Fruit fly (Drosophila melanogaster): ENCODE data around the gene CG10098.

The CG10098 gene

DNA sequence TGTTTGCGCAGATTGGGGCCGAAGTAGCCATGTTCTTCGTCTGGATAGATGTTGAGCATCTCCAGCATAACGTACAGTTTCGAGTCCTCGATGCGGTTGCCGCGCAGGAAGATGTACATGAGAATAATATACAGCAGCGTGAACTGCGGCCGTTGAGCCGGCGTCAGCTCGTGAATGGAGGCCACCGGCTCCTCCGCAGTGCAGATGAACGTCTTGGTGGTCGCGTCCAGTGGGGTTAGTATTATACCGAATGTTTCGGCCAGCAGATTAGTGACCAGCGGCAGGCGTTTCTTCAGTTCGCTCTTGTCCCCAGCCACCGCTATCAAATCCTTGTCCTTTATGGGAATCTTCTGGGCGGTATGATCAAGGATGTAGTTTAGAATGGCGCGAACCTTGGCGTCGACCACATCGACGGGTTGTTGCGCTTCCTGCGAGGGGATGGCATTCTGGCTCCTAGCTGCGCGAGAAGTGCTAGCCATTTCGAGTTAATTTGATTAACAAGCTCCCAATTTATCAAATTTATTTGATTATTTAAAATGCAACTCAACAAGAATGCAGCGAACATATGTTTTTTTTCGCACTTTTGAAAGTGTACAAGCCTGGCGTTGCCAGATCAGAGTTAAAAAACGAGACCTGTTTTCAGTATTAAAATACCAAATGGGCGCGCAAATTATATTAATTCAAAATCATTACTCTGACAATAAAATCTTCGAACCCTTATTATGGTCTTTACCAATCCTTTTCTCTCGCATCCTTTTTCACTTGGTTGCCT lies 30.4 kb downstream of the CG10098 start, which contains the start of gene MAGE (continued):
- TF ChIP-seq CG3163 (GFP tag; optimal IDR thresholded peaks at IDR 0.05) (no peak), CG14965 (GFP tag; optimal IDR thresholded peaks at IDR 0.05; ENCODE audit: borderline replicate concordance) (no peak), CHES-1-like (GFP tag; optimal IDR thresholded peaks at IDR 0.05) (no peak), wor (GFP tag; IDR thresholded peaks at IDR 0.05) (no peak), Xrp1 (GFP tag; IDR thresholded peaks at IDR 0.05) (no peak), CG17361 (GFP tag; IDR thresholded peaks at IDR 0.05) (no peak), rib (GFP tag; IDR thresholded peaks at IDR 0.05) (no peak), gfzf (GFP tag; optimal IDR thresholded peaks at IDR 0.05) (peak; percentile 53), cas (GFP tag; IDR thresholded peaks at IDR 0.05) (no peak), pan (optimal IDR thresholded peaks at IDR 0.05) (no peak), pan (GFP tag; optimal IDR thresholded peaks at IDR 0.05 in 1 of 2, IDR thresholded peaks at IDR 0.05 in 1 of 2) (no peak), unpg (GFP tag; optimal IDR thresholded peaks at IDR 0.05) (no peak), CG6683 (GFP tag; optimal IDR thresholded peaks at IDR 0.05) (no peak), sd (tag; optimal IDR thresholded peaks at IDR 0.05) (peak; percentile 86), Dp (GFP tag; optimal IDR thresholded peaks at IDR 0.05) (peak; percentile 92), ERR (GFP tag; optimal IDR thresholded peaks at IDR 0.05) (no peak), Kr (GFP tag; optimal IDR thresholded peaks at IDR 0.05) (no peak), CG9817 (tag; optimal IDR thresholded peaks at IDR 0.05) (no peak), NFAT (GFP tag; IDR thresholded peaks at IDR 0.05) (no peak), HLHmδ (GFP tag; optimal IDR thresholded peaks at IDR 0.05) (no peak), CG11247 (GFP tag; IDR thresholded peaks at IDR 0.05) (no peak), Mad (GFP tag; optimal IDR thresholded peaks at IDR 0.05) (no peak), CG4404 (GFP tag; IDR thresholded peaks at IDR 0.05) (no peak), nau (GFP tag; optimal IDR thresholded peaks at IDR 0.05) (no peak), sens (GFP tag) (peak; percentile 69), Hr3 (GFP tag; optimal IDR thresholded peaks at IDR 0.05) (no peak), zfh1 (GFP tag; IDR thresholded peaks at IDR 0.05) (no peak), Ets65A (GFP tag) (peak; percentile 62), kah (GFP tag; optimal IDR thresholded peaks at IDR 0.05) (no peak), CG7745 (tag; optimal IDR thresholded peaks at IDR 0.05) (no peak), Hmr (GFP tag; optimal IDR thresholded peaks at IDR 0.05) (no peak), ash1 (GFP tag; optimal IDR thresholded peaks at IDR 0.05) (no peak), CG4424 (GFP tag; optimal IDR thresholded peaks at IDR 0.05) (no peak), jigr1 (GFP tag; IDR thresholded peaks at IDR 0.05) (no peak), CG30020 (tag; optimal IDR thresholded peaks at IDR 0.05) (no peak), CG13624 (GFP tag; optimal IDR thresholded peaks at IDR 0.05) (no peak), ssp (GFP tag; IDR thresholded peaks at IDR 0.05) (no peak), CG2116 (GFP tag; optimal IDR thresholded peaks at IDR 0.05) (peak; percentile 96), stwl (tag; optimal IDR thresholded peaks at IDR 0.05) (peak; percentile 46), CG2712 (tag; optimal IDR thresholded peaks at IDR 0.05) (no peak), Opbp (GFP tag; IDR thresholded peaks at IDR 0.05; ENCODE audit: partially characterized antibody) (no peak), CG42726 (GFP tag; IDR thresholded peaks at IDR 0.05; ENCODE audit: partially characterized antibody) (no peak), kay (GFP tag; optimal IDR thresholded peaks at IDR 0.05) (no peak), Ada2b (GFP tag; IDR thresholded peaks at IDR 0.05) (no peak), HHEX (GFP tag; optimal IDR thresholded peaks at IDR 0.05) (no peak), Dad (GFP tag; optimal IDR thresholded peaks at IDR 0.05) (no peak), Trl (optimal IDR thresholded peaks at IDR 0.05) (no peak), Trl (GFP tag; optimal IDR thresholded peaks at IDR 0.05) (no peak), CG12769 (tag; optimal IDR thresholded peaks at IDR 0.05) (no peak), vnd (GFP tag; IDR thresholded peaks at IDR 0.05; ENCODE audit: partially characterized antibody) (no peak), CG13287 (GFP tag; IDR thresholded peaks at IDR 0.05; ENCODE audit: partially characterized antibody) (peak; percentile 34)
